Worm (Caenorhabditis elegans): ENCODE data around the gene T13C5.2.

Gene T13C5.2

ce11 chrX:6207687-6208088 is 22.9 kb downstream of the T13C5.2 start, which contains the start of gene T13C5.6 (continued):
- TF ChIP-seq Y105C5A.15 (GFP tag; IDR thresholded peaks at IDR 0.05) (peak; percentile 60; the same call in 1 of the 2 replicates), ama-1 (optimal IDR thresholded peaks at IDR 0.05) (no peak), lin-13 (GFP tag; optimal IDR thresholded peaks at IDR 0.05) (peak; percentile 92), ceh-82 (tag; optimal IDR thresholded peaks at IDR 0.05) (peak; percentile 6), zfp-3 (GFP tag; conservative IDR thresholded peaks at IDR 0.05) (peak; percentile 85), snpc-4 (tag; optimal IDR thresholded peaks at IDR 0.05) (no peak), ZK546.5 (tag; optimal IDR thresholded peaks at IDR 0.05) (no peak), hmg-1.1 (GFP tag; IDR thresholded peaks at IDR 0.05) (peak; percentile 98), snpc-1.2 (GFP tag; IDR thresholded peaks at IDR 0.05) (peak; percentile 63), spr-3 (GFP tag; optimal IDR thresholded peaks at IDR 0.05) (peak; percentile 89), madf-9 (GFP tag; conservative IDR thresholded peaks at IDR 0.05) (peak; percentile 84), spr-1 (tag; optimal IDR thresholded peaks at IDR 0.05) (peak; percentile 93), nhr-41 (GFP tag; IDR thresholded peaks at IDR 0.05) (peak; percentile 67; the same call in 1 of the 2 replicates), Y48G9A.11 (GFP tag; IDR thresholded peaks at IDR 0.05) (peak; percentile 70), ces-1 (GFP tag; optimal IDR thresholded peaks at IDR 0.05) (peak; percentile 66), php-3 (GFP tag; IDR thresholded peaks at IDR 0.05) (peak; percentile 81), ZK337.2 (GFP tag; IDR thresholded peaks at IDR 0.05) (peak; percentile 91), ceh-20 (GFP tag; IDR thresholded peaks at IDR 0.05) (peak; percentile 94), mes-2 (tag; optimal IDR thresholded peaks at IDR 0.05; ENCODE audit: poor library complexity, severe bottlenecking) (peak; percentile 97), tra-1 (GFP tag; IDR thresholded peaks at IDR 0.05) (peak; percentile 93), tag-97 (GFP tag; IDR thresholded peaks at IDR 0.05) (peak; percentile 36; the same call in 1 of the 2 replicates), gei-8 (GFP tag; optimal IDR thresholded peaks at IDR 0.05) (peak; percentile 77), arid-1 (GFP tag; conservative IDR thresholded peaks at IDR 0.05) (peak; percentile 86), lin-29 (GFP tag; IDR thresholded peaks at IDR 0.05) (peak; percentile 78; the same call in 1 of the 2 replicates), mdt-29 (GFP tag; IDR thresholded peaks at IDR 0.05) (peak; percentile 87), dmd-6 (GFP tag; IDR thresholded peaks at IDR 0.05) (peak; percentile 88), nhr-25 (tag; optimal IDR thresholded peaks at IDR 0.05; ENCODE audit: borderline replicate concordance, insufficient read depth) (peak; percentile 50), daf-12 (tag; optimal IDR thresholded peaks at IDR 0.05) (no peak), daf-16 (GFP tag; optimal IDR thresholded peaks at IDR 0.05) (peak; percentile 71 to 94), daf-16 (tag; optimal IDR thresholded peaks at IDR 0.05) (peak; percentile 81), unc-39 (tag; optimal IDR thresholded peaks at IDR 0.05) (no peak), T20F7.1 (GFP tag; optimal IDR thresholded peaks at IDR 0.05) (peak; percentile 75), skn-1 (tag; optimal IDR thresholded peaks at IDR 0.05) (no peak), F44E2.7 (GFP tag; IDR thresholded peaks at IDR 0.05) (peak; percentile 84; the same call in 1 of the 2 replicates), jun-1 (tag; optimal IDR thresholded peaks at IDR 0.05) (peak; percentile 80), rbr-2 (tag; optimal IDR thresholded peaks at IDR 0.05) (peak; percentile 94), Y5F2A.4 (GFP tag; optimal IDR thresholded peaks at IDR 0.05) (peak; percentile 83), ceh-32 (tag; optimal IDR thresholded peaks at IDR 0.05; ENCODE audit: poor library complexity) (peak; percentile 74), lin-15B (tag; optimal IDR thresholded peaks at IDR 0.05) (no peak), set-16 (GFP tag; IDR thresholded peaks at IDR 0.05) (peak; percentile 73), ceh-62 (tag; optimal IDR thresholded peaks at IDR 0.05) (no peak), nhr-111 (GFP tag; optimal IDR thresholded peaks at IDR 0.05) (peak; percentile 90), nhr-42 (GFP tag; IDR thresholded peaks at IDR 0.05) (peak; percentile 90), ceh-28 (tag; optimal IDR thresholded peaks at IDR 0.05) (no peak), dmd-9 (GFP tag; IDR thresholded peaks at IDR 0.05) (peak; percentile 84), nhr-237 (tag; optimal IDR thresholded peaks at IDR 0.05) (no peak), R02D3.7 (tag; optimal IDR thresholded peaks at IDR 0.05) (no peak), nhr-10 (tag; optimal IDR thresholded peaks at IDR 0.05) (peak; percentile 41), Y75B8A.6 (GFP tag; IDR thresholded peaks at IDR 0.05) (0 out of 2 replicates have a peak, but pooled peaks have one; percentile 72), lin-38 (GFP tag; IDR thresholded peaks at IDR 0.05) (peak; percentile 76), D1046.2 (GFP tag; IDR thresholded peaks at IDR 0.05) (peak; percentile 68; the same call in 1 of the 2 replicates)

Measured in whole organism, L4 larva.